Fruit fly (Drosophila melanogaster): Measurements from ENCODE around the gene CG5715.

DNA sequence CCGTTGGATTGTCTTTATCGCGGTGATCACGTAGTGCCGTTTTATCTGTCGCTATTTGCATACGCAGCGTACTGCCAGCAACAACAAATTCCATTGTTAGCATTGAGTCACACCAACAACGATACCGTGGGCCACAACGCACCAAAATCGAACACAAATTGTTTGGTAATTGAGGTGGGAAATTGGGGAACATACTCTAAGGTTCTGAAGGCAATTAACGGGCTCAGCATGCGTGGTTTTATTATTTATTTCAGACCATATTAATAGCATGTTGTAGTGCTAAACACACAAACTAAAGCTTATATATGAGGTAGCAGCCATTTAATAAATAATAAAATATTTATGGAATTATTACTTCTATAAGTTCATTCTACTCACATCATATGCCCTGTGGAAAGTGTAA, 4.3 kb upstream of the CG5715 start:
- TF ChIP-seq EcR (GFP tag; optimal IDR thresholded peaks at IDR 0.05): no peak
- TF ChIP-seq pan (optimal IDR thresholded peaks at IDR 0.05): no peak
- TF ChIP-seq psq (optimal IDR thresholded peaks at IDR 0.05): no peak
